Worm (Caenorhabditis elegans) whole organism, L2 larva: ENCODE data around the gene cyp-14A1.

Source experiments
- C34F6.9 ChIP-seq: fragments of 150-350 bp; optimal IDR thresholded peaks from 2 replicates; lab custom pipeline; 2014; ENCODE audit warnings: missing biosample characterization, missing genetic modification characterization
- aly-2 ChIP-seq: fragments of 150-350 bp; optimal IDR thresholded peaks from 2 replicates; lab custom pipeline; 2014; ENCODE audit warnings: missing biosample characterization, missing genetic modification characterization
- mab-5 ChIP-seq: fragments of 150-350 bp; optimal IDR thresholded peaks from 2 replicates; lab custom pipeline; 2014; ENCODE audit warnings: missing biosample characterization, missing genetic modification characterization
- sem-4 ChIP-seq: fragments of 150-350 bp; optimal IDR thresholded peaks from 2 replicates; lab custom pipeline; 2014; ENCODE audit warnings: missing biosample characterization, missing genetic modification reagents, missing genetic modification characterization
- skn-1 ChIP-seq: sonication (generic microtip); optimal IDR thresholded peaks from 2 replicates; lab custom pipeline; 2017; ENCODE audit warnings: missing biosample characterization, missing genetic modification characterization
- snpc-4 ChIP-seq: fragments of 150-350 bp; optimal IDR thresholded peaks from 2 replicates; lab custom pipeline; 2014; ENCODE audit warnings: missing biosample characterization, missing genetic modification characterization
- unc-62 ChIP-seq: fragments of 150-350 bp; optimal IDR thresholded peaks from 2 replicates; lab custom pipeline; 2014; ENCODE audit warnings: missing biosample characterization, missing genetic modification reagents, missing genetic modification characterization
- ztf-11 ChIP-seq: sonication (generic microtip); optimal IDR thresholded peaks from 2 replicates; lab custom pipeline; 2017; ENCODE audit warnings: missing biosample characterization, missing genetic modification characterization

DNA sequence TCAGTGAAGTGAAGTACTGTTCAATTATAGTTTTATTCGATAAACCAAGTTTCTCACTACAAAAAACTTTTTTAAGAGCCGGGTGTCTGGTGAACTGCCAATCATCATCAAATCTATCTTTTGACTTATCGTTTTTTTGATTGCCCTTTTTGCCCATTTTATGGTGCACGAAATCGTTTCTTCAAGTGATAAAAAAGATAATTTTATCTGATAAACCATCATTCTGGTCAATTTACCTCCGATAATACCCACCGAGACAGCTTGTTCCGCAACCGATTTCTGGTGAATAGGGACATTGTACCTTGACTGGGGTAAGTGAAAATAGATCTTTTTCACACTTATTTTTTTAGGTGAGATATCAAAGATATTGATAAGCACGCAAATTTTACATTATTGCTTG lies 9.6 kb downstream of the cyp-14A1 start, which contains the start of gene K08H2.10:
- TF ChIP-seq ztf-11 (tag; lab: Kevin White, UChicago) (no peak), C34F6.9 (tag; lab: Kevin White, UChicago) (no peak), aly-2 (tag; lab: Kevin White, UChicago) (no peak), snpc-4 (tag; lab: Kevin White, UChicago) (no peak), sem-4 (no peak), skn-1 (tag; lab: Kevin White, UChicago) (no peak), mab-5 (tag; lab: Kevin White, UChicago) (no peak), unc-62 (GFP tag; lab: Kevin White, UChicago) (no peak)
